Worm (Caenorhabditis elegans): Measurements from ENCODE around the gene W02H5.8.
A peak's percentile ranks its signal among the peaks of the same experiment; 100 is the strongest.

DNA sequence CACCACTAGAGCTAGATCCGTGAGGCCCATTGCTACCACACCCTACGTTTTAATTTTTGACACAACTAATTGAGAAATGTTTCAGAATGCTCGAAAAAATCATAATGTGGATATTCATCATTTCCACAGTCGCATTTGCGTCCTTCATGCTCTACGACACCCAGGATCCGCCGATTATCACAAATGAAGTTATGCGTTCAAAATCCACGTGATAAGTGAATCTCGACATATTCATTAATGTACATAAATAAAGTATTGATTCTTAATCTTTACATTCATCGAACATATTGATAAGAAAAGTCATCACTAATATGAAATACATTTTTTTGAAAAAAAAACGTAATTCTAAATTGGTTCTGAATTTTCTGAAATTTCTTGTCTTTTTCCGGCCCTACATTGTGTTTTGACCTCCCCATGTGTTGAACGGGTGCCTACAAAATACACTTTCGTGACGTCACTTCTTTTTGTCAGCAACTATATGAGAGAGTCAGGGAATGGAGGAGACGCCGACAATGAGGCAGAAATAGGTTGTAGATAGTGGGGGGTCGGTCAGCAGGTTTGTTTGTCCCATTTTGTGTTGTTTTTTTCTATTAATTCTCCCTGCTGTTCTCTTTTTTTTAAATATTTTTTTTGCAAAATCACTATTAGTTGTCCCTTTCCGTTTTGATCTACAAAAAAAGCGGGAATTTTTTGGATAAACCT lies 37.3 kb downstream of the W02H5.8 start, which contains the start of gene F53E10.1:
- TF ChIP-seq elt-3 (tag; optimal IDR thresholded peaks at IDR 0.05) (no peak), ZK546.5 (tag; optimal IDR thresholded peaks at IDR 0.05) (no peak), ama-1 (optimal IDR thresholded peaks at IDR 0.05) (no peak), nhr-12 (tag; optimal IDR thresholded peaks at IDR 0.05) (no peak), pqm-1 (tag; optimal IDR thresholded peaks at IDR 0.05) (peak; percentile 11)

Data from whole organism, L3 larva.